Fruit fly (Drosophila melanogaster) whole organism, prepupa: ENCODE results near the gene CG9521.
A peak's percentile ranks its signal among the peaks of the same experiment; 100 is the strongest.

Experiments used
- Blimp-1 ChIP-seq: fragments of 200-800 bp; sonication (Bioruptor generic); optimal IDR thresholded peaks from 3 replicates; lab custom pipeline; 2017; ENCODE audit warnings: missing biosample characterization, missing genetic modification characterization, mild to moderate bottlenecking, moderate library complexity, missing genetic modification reagents
- CG10631 ChIP-seq: fragments of 200-800 bp; sonication (Bioruptor generic); optimal IDR thresholded peaks from 2 replicates; lab custom pipeline; 2016; ENCODE audit warnings: missing biosample characterization, missing genetic modification characterization
- CG10669 ChIP-seq: fragments of 200-800 bp; sonication (Bioruptor generic); optimal IDR thresholded peaks from 3 replicates; lab custom pipeline; 2018; ENCODE audit warnings: missing biosample characterization, mild to moderate bottlenecking, missing genetic modification characterization, moderate library complexity
- CG11762 ChIP-seq: fragments of 200-800 bp; sonication (Bioruptor generic); optimal IDR thresholded peaks from 3 replicates; lab custom pipeline; 2016; ENCODE audit warnings: missing biosample characterization, missing genetic modification characterization; ENCODE audit not compliant: insufficient read depth
- CG11902 ChIP-seq: fragments of 200-800 bp; sonication (Bioruptor generic); optimal IDR thresholded peaks from 3 replicates; lab custom pipeline; 2016; ENCODE audit warnings: missing biosample characterization, missing genetic modification characterization
- CG15336 ChIP-seq: fragments of 200-800 bp; sonication (Bioruptor generic); IDR thresholded peaks from 2 replicates; pipeline ENCODE4 v1.3.6; 2022; ENCODE audit warnings: missing biosample characterization, missing genetic modification characterization
- CG1621 ChIP-seq: fragments of 200-800 bp; sonication (Bioruptor generic); optimal IDR thresholded peaks from 3 replicates; lab custom pipeline; 2018; ENCODE audit warnings: missing biosample characterization, mild to moderate bottlenecking, missing genetic modification characterization
- CG16779 ChIP-seq: fragments of 200-800 bp; sonication (Bioruptor generic); optimal IDR thresholded peaks from 3 replicates; lab custom pipeline; 2017; ENCODE audit warnings: missing biosample characterization, mild to moderate bottlenecking, missing genetic modification characterization
- CG3032 ChIP-seq: fragments of 200-800 bp; optimal IDR thresholded peaks from 2 replicates; lab custom pipeline; 2019; ENCODE audit warnings: missing biosample characterization, mild to moderate bottlenecking, missing genetic modification characterization, moderate library complexity
- CG31627 ChIP-seq: fragments of 200-800 bp; sonication (Bioruptor generic); optimal IDR thresholded peaks from 3 replicates; lab custom pipeline; 2016; ENCODE audit warnings: missing biosample characterization, missing genetic modification characterization
- CG34406 ChIP-seq: fragments of 200-800 bp; sonication (Bioruptor generic); optimal IDR thresholded peaks from 3 replicates; lab custom pipeline; 2016; ENCODE audit warnings: missing biosample characterization, missing genetic modification characterization
- CG3919 ChIP-seq: fragments of 200-800 bp; sonication (Bioruptor generic); optimal IDR thresholded peaks from 3 replicates; lab custom pipeline; 2016; ENCODE audit warnings: missing biosample characterization, missing genetic modification characterization
- CG6163 ChIP-seq: fragments of 200-800 bp; sonication (Bioruptor generic); IDR thresholded peaks from 3 replicates; pipeline ENCODE4 v1.3.6; 2022; ENCODE audit warnings: missing biosample characterization, missing genetic modification characterization
- CG6792 ChIP-seq: fragments of 200-800 bp; sonication (Bioruptor generic); optimal IDR thresholded peaks from 3 replicates; lab custom pipeline; 2016; ENCODE audit warnings: missing biosample characterization, missing genetic modification characterization
- CG6808 ChIP-seq: fragments of 200-800 bp; sonication (Bioruptor generic); optimal IDR thresholded peaks from 3 replicates; lab custom pipeline; 2017; ENCODE audit warnings: missing biosample characterization, missing genetic modification characterization, mild to moderate bottlenecking, moderate library complexity, missing genetic modification reagents
- CG6854 ChIP-seq: fragments of 200-800 bp; sonication (Bioruptor generic); optimal IDR thresholded peaks from 2 replicates; lab custom pipeline; 2017; ENCODE audit warnings: missing biosample characterization, mild to moderate bottlenecking, missing genetic modification characterization
- CG7368 ChIP-seq: fragments of 200-800 bp; sonication (Bioruptor generic); optimal IDR thresholded peaks from 3 replicates; lab custom pipeline; 2016; ENCODE audit warnings: missing biosample characterization, missing genetic modification characterization
- CG8119 ChIP-seq: fragments of 200-800 bp; sonication (Bioruptor generic); IDR thresholded peaks from 3 replicates; pipeline ENCODE4 v1.3.6; 2022; ENCODE audit warnings: missing biosample characterization, missing genetic modification characterization
- CG8319 ChIP-seq: fragments of 200-800 bp; sonication (Bioruptor generic); optimal IDR thresholded peaks from 3 replicates; lab custom pipeline; 2016; ENCODE audit warnings: missing biosample characterization, missing genetic modification characterization
- CG9139 ChIP-seq: fragments of 200-800 bp; sonication (Bioruptor generic); optimal IDR thresholded peaks from 3 replicates; lab custom pipeline; 2017; ENCODE audit warnings: missing biosample characterization, mild to moderate bottlenecking, missing genetic modification characterization
- Eip75B ChIP-seq: fragments of 200-800 bp; sonication (Bioruptor generic); optimal IDR thresholded peaks from 3 replicates; lab custom pipeline; 2016; ENCODE audit warnings: missing biosample characterization, missing genetic modification characterization
- Eip78C ChIP-seq: fragments of 200-800 bp; sonication (Bioruptor generic); peaks from one replicate; lab custom pipeline; 2016; ENCODE audit warnings: missing biosample characterization, missing genetic modification characterization
- Ets21C ChIP-seq: fragments of 200-800 bp; sonication (Bioruptor generic); optimal IDR thresholded peaks from 3 replicates; lab custom pipeline; 2016; ENCODE audit warnings: missing biosample characterization, missing genetic modification characterization
- Ets96B ChIP-seq: fragments of 200-800 bp; optimal IDR thresholded peaks from 2 replicates; lab custom pipeline; 2019; ENCODE audit warnings: missing biosample characterization, mild to moderate bottlenecking, missing genetic modification characterization, moderate library complexity
- Gug ChIP-seq: fragments of 200-800 bp; sonication (Bioruptor generic); IDR thresholded peaks from 2 replicates; pipeline ENCODE4 v1.3.6; 2022; ENCODE audit warnings: missing biosample characterization, missing genetic modification characterization
- Hr38 ChIP-seq: sonication (Bioruptor generic); optimal IDR thresholded peaks from 2 replicates; lab custom pipeline; 2016; ENCODE audit warnings: missing biosample characterization, missing genetic modification characterization
- Hr39 ChIP-seq: fragments of 200-800 bp; sonication (Bioruptor generic); optimal IDR thresholded peaks from 2 replicates; lab custom pipeline; 2016; ENCODE audit warnings: missing biosample characterization, missing genetic modification characterization
- Hr4 ChIP-seq: fragments of 200-800 bp; sonication (Bioruptor generic); optimal IDR thresholded peaks from 3 replicates; lab custom pipeline; 2016; ENCODE audit warnings: missing biosample characterization, missing genetic modification characterization
- Lpt ChIP-seq: fragments of 200-800 bp; sonication (Bioruptor generic); optimal IDR thresholded peaks from 3 replicates; lab custom pipeline; 2016; ENCODE audit warnings: missing biosample characterization, missing genetic modification characterization
- Met ChIP-seq: fragments of 200-800 bp; sonication (Bioruptor generic); optimal IDR thresholded peaks from 3 replicates; lab custom pipeline; 2016; ENCODE audit warnings: missing biosample characterization, missing genetic modification characterization
- OdsH ChIP-seq: fragments of 200-800 bp; sonication (Bioruptor generic); optimal IDR thresholded peaks from 3 replicates; lab custom pipeline; 2016; ENCODE audit warnings: missing biosample characterization, missing genetic modification characterization
- Smox ChIP-seq: fragments of 200-800 bp; sonication (Bioruptor generic); optimal IDR thresholded peaks from 3 replicates; lab custom pipeline; 2016; ENCODE audit warnings: missing biosample characterization, missing genetic modification characterization
- Sox102F ChIP-seq: fragments of 200-800 bp; sonication (Bioruptor generic); optimal IDR thresholded peaks from 2 replicates; lab custom pipeline; 2016; ENCODE audit warnings: missing biosample characterization, mild to moderate bottlenecking, missing genetic modification characterization
- Sox14 ChIP-seq: fragments of 200-800 bp; sonication (Bioruptor generic); optimal IDR thresholded peaks from 3 replicates; lab custom pipeline; 2016; ENCODE audit warnings: missing biosample characterization, missing genetic modification characterization
- Sox15 ChIP-seq: fragments of 200-800 bp; sonication (Bioruptor generic); optimal IDR thresholded peaks from 3 replicates; lab custom pipeline; 2016; ENCODE audit warnings: missing biosample characterization, missing genetic modification characterization
- achi ChIP-seq: fragments of 200-800 bp; sonication (Bioruptor generic); optimal IDR thresholded peaks from 3 replicates; lab custom pipeline; 2016; ENCODE audit warnings: missing biosample characterization, missing genetic modification characterization
- acj6 ChIP-seq: fragments of 200-800 bp; sonication (Bioruptor generic); optimal IDR thresholded peaks from 3 replicates; lab custom pipeline; 2016; ENCODE audit warnings: missing biosample characterization, missing genetic modification characterization
- cyc ChIP-seq: fragments of 200-800 bp; sonication (Bioruptor generic); optimal IDR thresholded peaks from 3 replicates; lab custom pipeline; 2016; ENCODE audit warnings: missing biosample characterization, missing genetic modification characterization
- dsx ChIP-seq: fragments of 200-800 bp; optimal IDR thresholded peaks from 3 replicates; lab custom pipeline; 2019; ENCODE audit warnings: missing biosample characterization, mild to moderate bottlenecking, missing genetic modification characterization, moderate library complexity; ENCODE audit not compliant: poor library complexity, severe bottlenecking
- eg ChIP-seq: fragments of 200-800 bp; sonication (Bioruptor generic); IDR thresholded peaks from 3 replicates; pipeline ENCODE4 v1.3.6; 2022; ENCODE audit warnings: missing biosample characterization, missing genetic modification characterization
- esn ChIP-seq: fragments of 200-800 bp; sonication (Bioruptor generic); optimal IDR thresholded peaks from 2 replicates; lab custom pipeline; 2016; ENCODE audit warnings: missing biosample characterization, mild to moderate bottlenecking, missing genetic modification characterization, moderate library complexity
- fd59A ChIP-seq: fragments of 200-800 bp; sonication (Bioruptor generic); optimal IDR thresholded peaks from 2 replicates; lab custom pipeline; 2017; ENCODE audit warnings: missing biosample characterization, mild to moderate bottlenecking, missing genetic modification characterization, missing genetic modification reagents
- fd85E ChIP-seq: fragments of 200-800 bp; sonication (Bioruptor generic); optimal IDR thresholded peaks from 3 replicates; lab custom pipeline; 2016; ENCODE audit warnings: missing biosample characterization, missing genetic modification characterization
- fkh ChIP-seq: fragments of 200-800 bp; sonication (Bioruptor generic); optimal IDR thresholded peaks from 3 replicates; lab custom pipeline; 2017; ENCODE audit warnings: missing biosample characterization, mild to moderate bottlenecking, missing genetic modification characterization, moderate library complexity
- lz ChIP-seq: fragments of 200-800 bp; sonication (Bioruptor generic); optimal IDR thresholded peaks from 3 replicates; lab custom pipeline; 2016; ENCODE audit warnings: missing biosample characterization, missing genetic modification characterization
- net ChIP-seq: fragments of 200-800 bp; sonication (Bioruptor generic); optimal IDR thresholded peaks from 3 replicates; lab custom pipeline; 2016; ENCODE audit warnings: missing biosample characterization, missing genetic modification characterization
- pdm3 ChIP-seq: fragments of 200-800 bp; sonication (Bioruptor generic); optimal IDR thresholded peaks from 3 replicates; lab custom pipeline; 2016; ENCODE audit warnings: missing biosample characterization, missing genetic modification characterization
- salr ChIP-seq, 2 experiments: fragments of 200-800 bp; sonication (Bioruptor generic); optimal IDR thresholded peaks; 3 replicates each; lab custom pipeline; 2016 to 2018; ENCODE audit warnings: missing biosample characterization in 2 of 2, missing genetic modification characterization in 2 of 2, mild to moderate bottlenecking in 1 of 2
- spab ChIP-seq: fragments of 200-800 bp; sonication (Bioruptor generic); optimal IDR thresholded peaks from 2 replicates; lab custom pipeline; 2017; ENCODE audit warnings: missing biosample characterization, mild to moderate bottlenecking, missing genetic modification characterization, missing genetic modification reagents
- ss ChIP-seq, 2 experiments: fragments of 200-800 bp; sonication (Bioruptor generic); optimal IDR thresholded peaks; 2 replicates in 1 of 2; 3 replicates in 1 of 2; lab custom pipeline; 2017 to 2018; ENCODE audit warnings: mild to moderate bottlenecking in 2 of 2, missing biosample characterization in 2 of 2, missing genetic modification characterization in 2 of 2, moderate library complexity in 1 of 2
- svp ChIP-seq: fragments of 200-800 bp; sonication (Bioruptor generic); peaks from one replicate; lab custom pipeline; 2016; ENCODE audit warnings: missing biosample characterization, missing genetic modification characterization
- topi ChIP-seq: fragments of 200-800 bp; sonication (Bioruptor generic); optimal IDR thresholded peaks from 3 replicates; lab custom pipeline; 2016; ENCODE audit warnings: missing biosample characterization, missing genetic modification characterization
- vri ChIP-seq: fragments of 200-800 bp; sonication (Bioruptor generic); optimal IDR thresholded peaks from 3 replicates; lab custom pipeline; 2016; ENCODE audit warnings: missing biosample characterization, mild to moderate bottlenecking, missing genetic modification characterization

Gene CG9521

dm6 chrX:14892303-14892702, 39.2 kb upstream of the CG9521 start:
- TF ChIP-seq CG15336 (GFP tag; lab: Robert Waterston, UW) (peak; percentile 69), CG3919 (GFP tag; lab: Kevin White, UChicago) (peak; percentile 30), Ets21C (GFP tag; lab: Kevin White, UChicago) (peak; percentile 18), Hr4 (GFP tag; lab: Kevin White, UChicago) (peak; percentile 1), CG8319 (GFP tag; lab: Kevin White, UChicago) (peak; percentile 21), Eip75B (GFP tag; lab: Kevin White, UChicago) (peak; percentile 3), dsx (GFP tag; lab: Kevin White, UChicago) (no peak), esn (GFP tag; lab: Kevin White, UChicago) (peak; percentile 30), CG6808 (GFP tag; lab: Kevin White, UChicago) (no peak), Gug (GFP tag; lab: Robert Waterston, UW) (0 out of 2 replicates have a peak, but pooled peaks have one; percentile 12), ss (GFP tag; optimal IDR thresholded peaks at IDR 0.05; lab: Kevin White, UChicago) (no peak), fd59A (GFP tag; lab: Kevin White, UChicago) (no peak), Sox102F (GFP tag; lab: Kevin White, UChicago) (no peak), fd85E (GFP tag; lab: Kevin White, UChicago) (no peak), achi (GFP tag; lab: Kevin White, UChicago) (peak; percentile 15), CG16779 (tag; lab: Kevin White, UChicago) (no peak), CG34406 (GFP tag; lab: Kevin White, UChicago) (peak; percentile 22), CG6163 (GFP tag; lab: Robert Waterston, UW) (peak; percentile 52; the same call in 1 of the 3 replicates), CG3032 (tag; lab: Kevin White, UChicago) (no peak), salr (GFP tag; optimal IDR thresholded peaks at IDR 0.05; lab: Kevin White, UChicago) (no peak), CG6792 (peak; percentile 26), fkh (no peak), Hr39 (peak; percentile 42), CG11762 (no peak), net (GFP tag; lab: Kevin White, UChicago) (no peak), pdm3 (GFP tag; lab: Kevin White, UChicago) (peak; percentile 56), Eip78C (GFP tag; lab: Kevin White, UChicago) (peak; percentile 94), topi (GFP tag; lab: Kevin White, UChicago) (peak; percentile 16), svp (GFP tag; lab: Kevin White, UChicago) (peak; percentile 83), lz (GFP tag; lab: Kevin White, UChicago) (no peak), eg (GFP tag; lab: Robert Waterston, UW) (peak; percentile 71), CG31627 (GFP tag; lab: Kevin White, UChicago) (peak; percentile 1), acj6 (GFP tag; lab: Kevin White, UChicago) (peak; percentile 29), Hr38 (GFP tag; lab: Kevin White, UChicago) (no peak), Lpt (no peak), CG1621 (tag; lab: Kevin White, UChicago) (no peak), OdsH (peak; percentile 32), spab (no peak), Ets96B (tag; lab: Kevin White, UChicago) (no peak), Met (no peak), CG6854 (GFP tag; lab: Kevin White, UChicago) (no peak), CG10631 (peak; percentile 12), vri (GFP tag; lab: Kevin White, UChicago) (no peak), Smox (GFP tag; lab: Kevin White, UChicago) (peak; percentile 37), Sox14 (GFP tag; lab: Kevin White, UChicago) (no peak), Sox15 (GFP tag; lab: Kevin White, UChicago) (no peak), CG8119 (peak; percentile 62), CG10669 (GFP tag; lab: Kevin White, UChicago) (no peak), CG7368 (GFP tag; lab: Kevin White, UChicago) (no peak), CG11902 (GFP tag; lab: Kevin White, UChicago) (peak; percentile 20), Blimp-1 (GFP tag; lab: Kevin White, UChicago) (no peak), cyc (GFP tag; lab: Kevin White, UChicago) (peak; percentile 31), CG9139 (GFP tag; lab: Kevin White, UChicago) (no peak)
